Fruit fly (Drosophila melanogaster): ENCODE results near the gene CG11345.

DNA sequence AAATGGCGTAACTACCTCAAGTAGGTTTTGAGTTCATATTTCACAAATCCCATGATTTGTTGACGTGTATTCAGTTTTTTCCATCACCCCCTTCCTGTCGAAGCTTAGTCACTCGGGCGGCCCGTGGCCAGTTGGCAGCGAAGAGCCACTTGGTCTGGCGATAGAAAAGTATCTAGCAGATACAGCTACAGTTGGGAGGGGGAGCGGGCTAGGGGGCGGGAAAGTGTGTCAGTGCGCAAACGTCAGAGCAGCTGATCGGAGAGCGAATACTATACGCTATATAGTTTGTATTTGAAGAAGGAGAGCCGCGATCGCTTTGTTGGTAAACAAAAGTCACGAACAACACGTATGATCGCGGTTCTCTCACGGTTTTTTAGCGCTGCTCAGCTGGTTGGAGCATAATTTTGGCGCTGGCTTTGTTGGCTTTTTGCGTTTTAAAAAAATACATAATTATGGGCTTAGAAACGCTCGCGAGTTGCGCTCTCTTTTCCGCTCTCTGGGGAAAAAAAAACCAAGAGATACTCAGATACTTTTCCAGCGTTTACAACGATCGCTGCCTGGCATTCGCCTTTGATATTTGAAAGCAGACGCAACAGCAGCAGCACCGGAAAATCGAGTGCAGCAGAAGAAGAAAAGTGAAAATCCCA, 44.0 kb downstream of the CG11345 start:
- TF ChIP-seq Ets98B (GFP tag; IDR thresholded peaks at IDR 0.05) (peak; percentile 59), CG32121 (GFP tag; IDR thresholded peaks at IDR 0.05) (peak; percentile 67; the same call in 1 of the 2 replicates), CG34367 (tag; optimal IDR thresholded peaks at IDR 0.05) (no peak), CG10348 (GFP tag; IDR thresholded peaks at IDR 0.05) (no peak), CG4496 (GFP tag; IDR thresholded peaks at IDR 0.05) (peak; percentile 65), Pif1B (GFP tag; optimal IDR thresholded peaks at IDR 0.05) (no peak), EcR (GFP tag; optimal IDR thresholded peaks at IDR 0.05) (no peak), CG13204 (GFP tag; optimal IDR thresholded peaks at IDR 0.05) (no peak), Snoo (tag; optimal IDR thresholded peaks at IDR 0.05) (no peak), Pif1A (GFP tag; optimal IDR thresholded peaks at IDR 0.05) (no peak), CG8159 (tag; optimal IDR thresholded peaks at IDR 0.05) (no peak), CG14655 (GFP tag; optimal IDR thresholded peaks at IDR 0.05) (no peak)
